Worm (Caenorhabditis elegans): ENCODE results near the gene Y81G3A.1.

Y81G3A.1 gene

ce11 chrII:13117135-13117534 lies 33.4 kb upstream of the Y81G3A.1 start, which contains the start of gene gfm-1 (continued):
- no peak for TF ChIP-seq pqm-1 (tag; optimal IDR thresholded peaks at IDR 0.05)
- no peak for TF ChIP-seq aly-2 (tag; optimal IDR thresholded peaks at IDR 0.05)
- TF ChIP-seq lin-1 (GFP tag; IDR thresholded peaks at IDR 0.05): no peak
- TF ChIP-seq cey-2 (tag; optimal IDR thresholded peaks at IDR 0.05; ENCODE audit: borderline replicate concordance, insufficient read depth): no peak
- TF ChIP-seq php-3 (GFP tag; IDR thresholded peaks at IDR 0.05): no peak
- TF ChIP-seq nhr-10 (tag; optimal IDR thresholded peaks at IDR 0.05): no peak
- no peak for TF ChIP-seq dve-1 (tag; optimal IDR thresholded peaks at IDR 0.05; ENCODE audit: insufficient read depth)
- no peak for TF ChIP-seq zip-11 (GFP tag; IDR thresholded peaks at IDR 0.05)
- no peak for TF ChIP-seq daf-12 (tag; optimal IDR thresholded peaks at IDR 0.05)
- no peak for TF ChIP-seq lin-13 (GFP tag; optimal IDR thresholded peaks at IDR 0.05)
- TF ChIP-seq fkh-10 (GFP tag; optimal IDR thresholded peaks at IDR 0.05): peak; percentile 2
- TF ChIP-seq unc-39 (tag; optimal IDR thresholded peaks at IDR 0.05): no peak
- no peak for TF ChIP-seq ceh-20 (GFP tag; IDR thresholded peaks at IDR 0.05)
- TF ChIP-seq ceh-32 (tag; optimal IDR thresholded peaks at IDR 0.05; ENCODE audit: poor library complexity): no peak
- no peak for TF ChIP-seq R02D3.7 (tag; optimal IDR thresholded peaks at IDR 0.05)
- no peak for TF ChIP-seq nhr-77 (tag; optimal IDR thresholded peaks at IDR 0.05)
- TF ChIP-seq ceh-62 (tag; optimal IDR thresholded peaks at IDR 0.05): no peak
- TF ChIP-seq hif-1 (tag; optimal IDR thresholded peaks at IDR 0.05): peak in 1 of 2 experiments; percentile 82
- peak; percentile 49 for TF ChIP-seq nhr-102 (tag; optimal IDR thresholded peaks at IDR 0.05)
- TF ChIP-seq snpc-4 (tag; optimal IDR thresholded peaks at IDR 0.05): no peak
- TF ChIP-seq egl-27 (tag; optimal IDR thresholded peaks at IDR 0.05): no peak
- TF ChIP-seq madf-5 (GFP tag; IDR thresholded peaks at IDR 0.05): no peak
- TF ChIP-seq mdl-1 (tag; optimal IDR thresholded peaks at IDR 0.05): no peak
- TF ChIP-seq lir-3 (tag; optimal IDR thresholded peaks at IDR 0.05): no peak
- no peak for TF ChIP-seq mxl-3 (GFP tag; optimal IDR thresholded peaks at IDR 0.05)
- TF ChIP-seq daf-19 (GFP tag; conservative IDR thresholded peaks at IDR 0.05): no peak
- TF ChIP-seq spr-3 (GFP tag; optimal IDR thresholded peaks at IDR 0.05): no peak
- TF ChIP-seq Y105C5A.15 (GFP tag; IDR thresholded peaks at IDR 0.05): no peak
- TF ChIP-seq attf-4 (tag; optimal IDR thresholded peaks at IDR 0.05): no peak

- TF ChIP-seq jun-1 (tag; optimal IDR thresholded peaks at IDR 0.05): no peak
- TF ChIP-seq dmd-6 (GFP tag; IDR thresholded peaks at IDR 0.05): no peak
- no peak for TF ChIP-seq ZK337.2 (GFP tag; IDR thresholded peaks at IDR 0.05)
- TF ChIP-seq spr-1 (tag; optimal IDR thresholded peaks at IDR 0.05): no peak
- TF ChIP-seq unc-62 (GFP tag; optimal IDR thresholded peaks at IDR 0.05 in 1 of 2): peak in 1 of 2 experiments; percentile 89
- no peak for TF ChIP-seq unc-62 (tag; optimal IDR thresholded peaks at IDR 0.05)
- TF ChIP-seq lim-7 (GFP tag; IDR thresholded peaks at IDR 0.05): no peak
These were observed 33.0 kb upstream of the Y81G3A.1 start, which contains the start of gene rict-1 for ce11 chrII:13116710-13117109. Gene rict-1 (minus strand): TSS chrII:13116810.

DNA sequence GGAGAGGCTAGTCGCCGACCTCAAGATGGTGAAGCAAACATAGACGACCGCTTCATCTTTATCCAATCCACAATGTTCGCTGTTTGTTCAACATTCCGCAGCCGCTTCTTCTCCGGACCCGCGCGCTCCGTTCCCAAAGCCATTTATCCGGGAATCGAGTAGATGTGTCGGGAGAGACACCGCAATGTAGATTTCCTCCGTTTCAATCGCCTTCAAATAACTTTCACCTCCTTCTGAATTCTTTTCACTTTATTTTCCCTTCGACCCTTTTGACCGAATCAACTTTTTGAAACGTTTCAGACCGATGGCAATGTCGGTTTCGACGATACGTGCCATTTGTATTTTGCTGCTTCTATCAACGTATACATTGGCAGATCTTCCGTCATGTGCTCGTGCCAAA lies 24.0 kb upstream of the Y81G3A.1 start, which contains the start of gene pqn-32:
Gene pqn-32 (plus strand): TSS at position 301 of the 400 bp plus-strand sequence.
- TF ChIP-seq saeg-2 (GFP tag; IDR thresholded peaks at IDR 0.05): no peak
- TF ChIP-seq fkh-10 (GFP tag; optimal IDR thresholded peaks at IDR 0.05): no peak
- no peak for TF ChIP-seq nhr-111 (GFP tag; optimal IDR thresholded peaks at IDR 0.05)
- no peak for TF ChIP-seq zip-2 (tag; optimal IDR thresholded peaks at IDR 0.05)
- no peak for TF ChIP-seq Y5F2A.4 (GFP tag; optimal IDR thresholded peaks at IDR 0.05)
- 0 out of 2 replicates have a peak, but pooled peaks have one; percentile 15 for TF ChIP-seq egl-43 (GFP tag; IDR thresholded peaks at IDR 0.05)
- no peak for TF ChIP-seq mxl-2 (GFP tag; conservative IDR thresholded peaks at IDR 0.05)
